Worm (Caenorhabditis elegans) whole organism, late embryonic: Measurements from ENCODE around the gene cey-4.

Experiments
- ceh-45 ChIP-seq: fragments of 200-800 bp; sonication (Bioruptor generic); IDR thresholded peaks from 2 replicates; pipeline ENCODE4 v1.3.6; 2022; ENCODE audit warnings: missing genetic modification reagents, missing genetic modification characterization, missing compliant biosample characterization
- eyg-1 ChIP-seq: sonication (generic microtip); optimal IDR thresholded peaks from 2 replicates; lab custom pipeline; 2016; ENCODE audit warnings: missing genotype, missing genetic modification characterization, missing compliant biosample characterization
- pha-2 ChIP-seq: sonication (generic microtip); optimal IDR thresholded peaks from 2 replicates; lab custom pipeline; 2017; ENCODE audit warnings: mild to moderate bottlenecking, missing genetic modification characterization, missing compliant biosample characterization

- TF ChIP-seq ceh-45 (GFP tag; lab: Robert Waterston, UW) (no peak), eyg-1 (tag; lab: Kevin White, UChicago) (no peak), pha-2 (tag; lab: Kevin White, UChicago) (no peak)
These were observed 1.7 kb upstream of the cey-4 start for ce11 chrIII:10870161-10870560.
